Fruit fly (Drosophila melanogaster) whole organism, embryonic: ENCODE measurements around the gene CG33127.

ENCODE experiments used
- Abd-B ChIP-seq: fragments of 200-800 bp; sonication (Bioruptor generic); optimal IDR thresholded peaks from 2 replicates; lab custom pipeline; 2018; ENCODE audit warnings: missing biosample characterization, mild to moderate bottlenecking, missing genetic modification characterization, moderate library complexity
- Bgb ChIP-seq: fragments of 200-800 bp; sonication (Bioruptor generic); IDR thresholded peaks from 2 replicates; pipeline ENCODE4 v1.3.6; 2022; ENCODE audit warnings: missing biosample characterization, missing genetic modification characterization; ENCODE audit not compliant: partially characterized antibody
- CG11456 ChIP-seq: fragments of 200-800 bp; sonication (Bioruptor generic); IDR thresholded peaks from 3 replicates; pipeline ENCODE4 v1.3.6; 2022; ENCODE audit warnings: missing biosample characterization, missing genetic modification characterization
- CG11504 ChIP-seq: fragments of 200-800 bp; sonication (Bioruptor generic); optimal IDR thresholded peaks from 3 replicates; lab custom pipeline; 2019; ENCODE audit warnings: missing biosample characterization, mild to moderate bottlenecking, missing genetic modification characterization, moderate library complexity
- CG13894 ChIP-seq: fragments of 200-800 bp; sonication (Bioruptor generic); optimal IDR thresholded peaks from 3 replicates; lab custom pipeline; 2018; ENCODE audit warnings: missing biosample characterization, mild to moderate bottlenecking, missing genetic modification characterization, moderate library complexity
- CG16815 ChIP-seq: fragments of 200-800 bp; sonication (Bioruptor generic); optimal IDR thresholded peaks from 3 replicates; lab custom pipeline; 2017; ENCODE audit warnings: missing biosample characterization, mild to moderate bottlenecking, missing genetic modification characterization
- CG17359 ChIP-seq: fragments of 200-800 bp; sonication (Bioruptor generic); optimal IDR thresholded peaks from 3 replicates; lab custom pipeline; 2018; ENCODE audit warnings: missing biosample characterization, mild to moderate bottlenecking, missing genetic modification characterization, moderate library complexity
- CG17361 ChIP-seq: fragments of 200-800 bp; sonication (Bioruptor generic); IDR thresholded peaks from 3 replicates; pipeline ENCODE4 v1.3.6; 2022; ENCODE audit warnings: missing biosample characterization, missing genetic modification characterization
- CG17385 ChIP-seq: fragments of 200-800 bp; sonication (Bioruptor generic); optimal IDR thresholded peaks from 3 replicates; lab custom pipeline; 2018; ENCODE audit warnings: missing biosample characterization, mild to moderate bottlenecking, missing genetic modification characterization
- CG18599 ChIP-seq: fragments of 200-800 bp; sonication (Bioruptor generic); optimal IDR thresholded peaks from 3 replicates; lab custom pipeline; 2017; ENCODE audit warnings: missing biosample characterization, missing genetic modification characterization, mild to moderate bottlenecking, moderate library complexity, missing genetic modification reagents
- CG2712 ChIP-seq: fragments of 200-800 bp; optimal IDR thresholded peaks from 3 replicates; lab custom pipeline; 2019; ENCODE audit warnings: missing biosample characterization, mild to moderate bottlenecking, missing genetic modification characterization, moderate library complexity
- CG31224 ChIP-seq: fragments of 200-800 bp; sonication (Bioruptor generic); IDR thresholded peaks from 2 replicates; pipeline ENCODE4 v1.3.6; 2022; ENCODE audit warnings: missing biosample characterization, missing genetic modification characterization
- CG32532 ChIP-seq: fragments of 200-800 bp; sonication (Bioruptor generic); IDR thresholded peaks from 2 replicates; pipeline ENCODE4 v1.3.6; 2022; ENCODE audit warnings: missing biosample characterization, missing genetic modification characterization
- CG6272 ChIP-seq: fragments of 200-800 bp; sonication (Bioruptor generic); IDR thresholded peaks from 2 replicates; pipeline ENCODE4 v1.3.6; 2022; ENCODE audit warnings: missing biosample characterization, missing genetic modification characterization
- CG7786 ChIP-seq: fragments of 200-800 bp; sonication (Bioruptor generic); optimal IDR thresholded peaks from 2 replicates; lab custom pipeline; 2016; ENCODE audit warnings: missing biosample characterization, missing genetic modification characterization
- CG7839 ChIP-seq: fragments of 200-800 bp; sonication (Bioruptor generic); optimal IDR thresholded peaks from 3 replicates; lab custom pipeline; 2018; ENCODE audit warnings: missing biosample characterization, mild to moderate bottlenecking, missing genetic modification characterization, moderate library complexity
- CG9609 ChIP-seq: fragments of 200-800 bp; sonication (Bioruptor generic); optimal IDR thresholded peaks from 3 replicates; lab custom pipeline; 2016; ENCODE audit warnings: missing biosample characterization, missing genetic modification characterization
- CG9932 ChIP-seq: fragments of 200-800 bp; sonication (Bioruptor generic); IDR thresholded peaks from 2 replicates; pipeline ENCODE4 v1.3.6; 2022; ENCODE audit warnings: missing biosample characterization, missing genetic modification characterization
- CoRest ChIP-seq: fragments of 200-800 bp; sonication (Bioruptor generic); optimal IDR thresholded peaks from 3 replicates; lab custom pipeline; 2018; ENCODE audit warnings: missing biosample characterization, mild to moderate bottlenecking, missing genetic modification characterization, moderate library complexity
- D19B ChIP-seq: fragments of 200-800 bp; sonication (Bioruptor generic); optimal IDR thresholded peaks from 2 replicates; lab custom pipeline; 2017; ENCODE audit warnings: missing biosample characterization, mild to moderate bottlenecking, missing genetic modification characterization
- Dek ChIP-seq: fragments of 200-800 bp; sonication (Bioruptor generic); optimal IDR thresholded peaks from 3 replicates; lab custom pipeline; 2019; ENCODE audit warnings: missing biosample characterization, mild to moderate bottlenecking, missing genetic modification characterization, moderate library complexity
- Dip3 ChIP-seq: fragments of 200-800 bp; sonication (Bioruptor generic); optimal IDR thresholded peaks from 3 replicates; lab custom pipeline; 2016; ENCODE audit warnings: missing biosample characterization, missing genetic modification characterization
- Ets65A ChIP-seq: fragments of 200-800 bp; sonication (Bioruptor generic); peaks from one replicate; lab custom pipeline; 2016; ENCODE audit warnings: missing biosample characterization, missing genetic modification characterization
- HLH54F ChIP-seq: fragments of 200-800 bp; sonication (Bioruptor generic); optimal IDR thresholded peaks from 3 replicates; lab custom pipeline; 2016; ENCODE audit warnings: missing biosample characterization, missing genetic modification characterization
- Hey ChIP-seq: fragments of 200-800 bp; sonication (Bioruptor generic); optimal IDR thresholded peaks from 3 replicates; lab custom pipeline; 2018; ENCODE audit warnings: missing biosample characterization, mild to moderate bottlenecking, missing genetic modification characterization
- Hsf ChIP-seq: fragments of 200-800 bp; sonication (Bioruptor generic); optimal IDR thresholded peaks from 3 replicates; lab custom pipeline; 2016; ENCODE audit warnings: missing biosample characterization, missing genetic modification characterization
- Med ChIP-seq: fragments of 200-800 bp; sonication (Bioruptor generic); peaks from one replicate; lab custom pipeline; 2016; ENCODE audit warnings: missing biosample characterization, missing genetic modification characterization, mild to moderate bottlenecking, inconsistent platforms, moderate library complexity
- Meics ChIP-seq: fragments of 200-800 bp; sonication (Bioruptor generic); optimal IDR thresholded peaks from 2 replicates; lab custom pipeline; 2017; ENCODE audit warnings: missing biosample characterization, mild to moderate bottlenecking, missing genetic modification characterization
- Opbp ChIP-seq: fragments of 200-800 bp; sonication (Bioruptor generic); IDR thresholded peaks from 3 replicates; pipeline ENCODE4 v1.3.6; 2022; ENCODE audit warnings: missing biosample characterization, missing genetic modification characterization; ENCODE audit not compliant: partially characterized antibody
- PHDP ChIP-seq: fragments of 200-800 bp; sonication (Bioruptor generic); optimal IDR thresholded peaks from 3 replicates; lab custom pipeline; 2018; ENCODE audit warnings: missing biosample characterization, mild to moderate bottlenecking, missing genetic modification characterization, moderate library complexity
- Rfx ChIP-seq: fragments of 200-800 bp; sonication (Bioruptor generic); IDR thresholded peaks from 2 replicates; pipeline ENCODE4 v1.3.6; 2022; ENCODE audit warnings: missing biosample characterization, missing genetic modification characterization
- Sox102F ChIP-seq: fragments of 200-800 bp; sonication (Bioruptor generic); optimal IDR thresholded peaks from 2 replicates; lab custom pipeline; 2018; ENCODE audit warnings: missing biosample characterization, mild to moderate bottlenecking, missing genetic modification characterization, moderate library complexity
- Ssrp ChIP-seq: fragments of 200-800 bp; sonication (Bioruptor generic); optimal IDR thresholded peaks from 2 replicates; lab custom pipeline; 2018; ENCODE audit warnings: missing biosample characterization, mild to moderate bottlenecking, missing genetic modification characterization, moderate library complexity
- Xbp1 ChIP-seq: fragments of 200-800 bp; sonication (Bioruptor generic); optimal IDR thresholded peaks from 3 replicates; lab custom pipeline; 2016; ENCODE audit warnings: missing biosample characterization, mild to moderate bottlenecking, missing genetic modification characterization
- Xrp1 ChIP-seq: fragments of 200-800 bp; sonication (Bioruptor generic); IDR thresholded peaks from 2 replicates; pipeline ENCODE4 v1.3.6; 2022; ENCODE audit warnings: missing biosample characterization, missing genetic modification characterization
- btn ChIP-seq: fragments of 200-800 bp; sonication (Bioruptor generic); optimal IDR thresholded peaks from 2 replicates; lab custom pipeline; 2016; ENCODE audit warnings: missing biosample characterization, missing genetic modification characterization
- corto ChIP-seq: fragments of 200-800 bp; sonication (Bioruptor generic); optimal IDR thresholded peaks from 2 replicates; lab custom pipeline; 2016; ENCODE audit warnings: missing biosample characterization, mild to moderate bottlenecking, missing genetic modification characterization, moderate library complexity
- dysf ChIP-seq: fragments of 200-800 bp; sonication (Bioruptor generic); IDR thresholded peaks from 3 replicates; pipeline ENCODE4 v1.3.6; 2022; ENCODE audit warnings: missing biosample characterization, missing genetic modification characterization
- gem ChIP-seq: fragments of 200-800 bp; sonication (Bioruptor generic); optimal IDR thresholded peaks from 2 replicates; lab custom pipeline; 2019; ENCODE audit warnings: missing biosample characterization, mild to moderate bottlenecking, missing genetic modification characterization, moderate library complexity
- grau ChIP-seq: fragments of 200-800 bp; optimal IDR thresholded peaks from 3 replicates; lab custom pipeline; 2019; ENCODE audit warnings: missing biosample characterization, mild to moderate bottlenecking, missing genetic modification characterization, moderate library complexity
- gro ChIP-seq: fragments of 200-800 bp; sonication (Bioruptor generic); optimal IDR thresholded peaks from 2 replicates; lab custom pipeline; 2016; ENCODE audit warnings: missing biosample characterization, missing genetic modification characterization
- lilli ChIP-seq: fragments of 200-800 bp; sonication (Bioruptor generic); optimal IDR thresholded peaks from 3 replicates; lab custom pipeline; 2016; ENCODE audit warnings: missing biosample characterization, missing genetic modification characterization
- lmd ChIP-seq: fragments of 200-800 bp; sonication (Bioruptor generic); IDR thresholded peaks from 2 replicates; pipeline ENCODE4 v1.3.6; 2022; ENCODE audit warnings: missing biosample characterization, missing genetic modification characterization
- row ChIP-seq: fragments of 200-800 bp; sonication (Bioruptor generic); IDR thresholded peaks from 3 replicates; pipeline ENCODE4 v1.3.6; 2022; ENCODE audit warnings: missing biosample characterization, missing genetic modification characterization
- sens ChIP-seq: fragments of 200-800 bp; sonication (Bioruptor generic); peaks from one replicate; lab custom pipeline; 2016; ENCODE audit warnings: missing biosample characterization, missing genetic modification characterization
- shn ChIP-seq: fragments of 200-800 bp; sonication (Bioruptor generic); optimal IDR thresholded peaks from 3 replicates; lab custom pipeline; 2016; ENCODE audit warnings: missing biosample characterization, missing genetic modification characterization
- tap ChIP-seq: fragments of 200-800 bp; optimal IDR thresholded peaks from 3 replicates; lab custom pipeline; 2019; ENCODE audit warnings: missing biosample characterization, mild to moderate bottlenecking, missing genetic modification characterization, moderate library complexity
- tio ChIP-seq: fragments of 200-800 bp; sonication (Bioruptor generic); optimal IDR thresholded peaks from 2 replicates; lab custom pipeline; 2017; ENCODE audit warnings: missing biosample characterization, missing genetic modification characterization, inconsistent platforms
- tll ChIP-seq, 2 experiments: fragments of 200-800 bp in 1 of 2; fragments of >200 bp in 1 of 2; sonication (Bioruptor generic) in 1 of 2; optimal IDR thresholded peaks; 2 replicates each; lab custom pipeline; 2017 to 2019; ENCODE audit warnings: missing biosample characterization in 2 of 2, missing genetic modification characterization in 2 of 2, mild to moderate bottlenecking in 1 of 2, moderate library complexity in 1 of 2
- zfh2 ChIP-seq: fragments of 200-800 bp; sonication (Bioruptor generic); optimal IDR thresholded peaks from 2 replicates; lab custom pipeline; 2016; ENCODE audit warnings: missing biosample characterization, missing genetic modification characterization

The CG33127 gene

DNA sequence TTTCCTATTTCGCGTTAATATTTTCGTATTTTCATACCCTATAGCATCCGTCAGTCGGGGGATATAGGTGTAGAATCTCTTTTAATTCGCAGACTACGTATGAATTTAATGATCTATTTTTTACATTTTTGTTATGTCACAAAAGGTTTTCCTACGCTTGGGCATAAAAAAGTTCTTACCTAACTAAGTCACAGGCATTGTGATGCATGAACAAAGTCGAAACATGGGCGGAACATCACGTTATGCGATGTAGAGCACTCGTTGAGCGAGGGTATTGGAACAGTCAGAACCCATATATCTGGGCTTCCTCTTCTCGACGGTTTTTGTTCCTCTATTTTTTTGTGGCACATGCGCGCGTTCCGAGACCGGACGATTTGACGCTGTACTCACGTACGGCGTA lies 12.7 kb upstream of the CG33127 start:
- TF ChIP-seq CG7786 (GFP tag; lab: Kevin White, UChicago) (peak; percentile 29), Meics (peak; percentile 19), Abd-B (GFP tag; lab: Kevin White, UChicago) (no peak), lilli (GFP tag; lab: Kevin White, UChicago) (peak; percentile 36), CG11456 (0 out of 3 replicates have a peak, but pooled peaks have one; percentile 43), Bgb (GFP tag; lab: Robert Waterston, UW) (no peak), CoRest (peak; percentile 7), CG17361 (GFP tag; lab: Robert Waterston, UW) (0 out of 3 replicates have a peak, but pooled peaks have one; percentile 12), lmd (GFP tag; lab: Robert Waterston, UW) (peak; percentile 54), zfh2 (peak; percentile 17), CG6272 (GFP tag; lab: Robert Waterston, UW) (0 out of 2 replicates have a peak, but pooled peaks have one; percentile 13), tll (GFP tag; optimal IDR thresholded peaks at IDR 0.05; lab: Kevin White, UChicago) (peak in 1 of 2 experiments; percentile 4), CG9609 (GFP tag; lab: Kevin White, UChicago) (peak; percentile 8), CG7839 (tag; lab: Kevin White, UChicago) (peak; percentile 33), CG31224 (GFP tag; lab: Robert Waterston, UW) (no peak), CG18599 (GFP tag; lab: Kevin White, UChicago) (peak; percentile 37), CG2712 (tag; lab: Kevin White, UChicago) (peak; percentile 14), Dip3 (peak; percentile 16), btn (GFP tag; lab: Kevin White, UChicago) (no peak), CG17359 (tag; lab: Kevin White, UChicago) (peak; percentile 12), tap (tag; lab: Kevin White, UChicago) (no peak), CG13894 (tag; lab: Kevin White, UChicago) (peak; percentile 21), sens (GFP tag; lab: Kevin White, UChicago) (peak; percentile 62), Dek (tag; lab: Kevin White, UChicago) (peak; percentile 30), grau (peak; percentile 23), CG11504 (tag; lab: Kevin White, UChicago) (peak; percentile 31), Xbp1 (peak; percentile 9), D19B (GFP tag; lab: Kevin White, UChicago) (peak; percentile 89), CG16815 (GFP tag; lab: Kevin White, UChicago) (peak; percentile 2), Opbp (no peak), Xrp1 (GFP tag; lab: Robert Waterston, UW) (0 out of 2 replicates have a peak, but pooled peaks have one; percentile 28), HLH54F (GFP tag; lab: Kevin White, UChicago) (peak; percentile 18), Rfx (GFP tag; lab: Robert Waterston, UW) (0 out of 2 replicates have a peak, but pooled peaks have one; percentile 47), Sox102F (GFP tag; lab: Kevin White, UChicago) (peak; percentile 35), corto (GFP tag; lab: Kevin White, UChicago) (no peak), PHDP (tag; lab: Kevin White, UChicago) (peak; percentile 30), dysf (GFP tag; lab: Robert Waterston, UW) (peak; percentile 27; the same call in 2 of the 3 replicates), shn (peak; percentile 26), Hsf (GFP tag; lab: Kevin White, UChicago) (peak; percentile 4), Ets65A (GFP tag; lab: Kevin White, UChicago) (peak; percentile 90), Ssrp (tag; lab: Kevin White, UChicago) (no peak), CG17385 (peak; percentile 28), CG32532 (0 out of 2 replicates have a peak, but pooled peaks have one; percentile 14), gem (tag; lab: Kevin White, UChicago) (peak; percentile 38), gro (peak; percentile 13), CG9932 (GFP tag; lab: Robert Waterston, UW) (peak; percentile 29; the same call in 1 of the 2 replicates), Med (peak; percentile 80), Hey (tag; lab: Kevin White, UChicago) (no peak), tio (GFP tag; lab: Kevin White, UChicago) (peak; percentile 30), row (GFP tag; lab: Robert Waterston, UW) (peak; percentile 77)
